Fruit fly (Drosophila melanogaster) whole organism: ENCODE measurements around the gene cDIP.

Experiments
- pan ChIP-seq: fragments of >200 bp; optimal IDR thresholded peaks from 2 replicates; lab custom pipeline; 2017
- psq ChIP-seq: fragments of >200 bp; optimal IDR thresholded peaks from 2 replicates; lab custom pipeline; 2017

DNA sequence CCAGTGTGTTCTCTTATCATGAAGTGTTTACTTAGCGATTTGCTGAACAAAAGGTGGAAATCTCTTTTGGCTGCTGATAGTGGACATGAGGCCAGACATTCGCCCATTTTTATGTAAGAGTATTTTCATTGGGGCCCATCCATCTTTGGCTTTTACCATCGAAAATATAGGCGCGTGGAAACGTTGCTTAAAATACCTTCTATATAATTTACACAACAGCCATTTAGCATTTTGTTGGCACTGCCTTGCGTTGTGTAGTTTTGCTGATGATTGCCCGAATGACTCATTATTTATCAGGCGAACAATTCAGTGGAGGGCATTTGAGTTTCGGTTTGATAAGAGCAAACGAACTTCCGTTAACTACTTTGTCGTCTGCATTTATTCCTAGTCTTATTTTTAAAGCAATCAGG is 733 bp upstream of the cDIP start:
- TF ChIP-seq psq (lab: Kevin White, UChicago), result no peak
- no peak for TF ChIP-seq pan
